Worm (Caenorhabditis elegans): Measurements from ENCODE around the gene C46A5.4.
A peak's percentile ranks its signal among the peaks of the same experiment; 100 is the strongest.

The C46A5.4 gene

DNA sequence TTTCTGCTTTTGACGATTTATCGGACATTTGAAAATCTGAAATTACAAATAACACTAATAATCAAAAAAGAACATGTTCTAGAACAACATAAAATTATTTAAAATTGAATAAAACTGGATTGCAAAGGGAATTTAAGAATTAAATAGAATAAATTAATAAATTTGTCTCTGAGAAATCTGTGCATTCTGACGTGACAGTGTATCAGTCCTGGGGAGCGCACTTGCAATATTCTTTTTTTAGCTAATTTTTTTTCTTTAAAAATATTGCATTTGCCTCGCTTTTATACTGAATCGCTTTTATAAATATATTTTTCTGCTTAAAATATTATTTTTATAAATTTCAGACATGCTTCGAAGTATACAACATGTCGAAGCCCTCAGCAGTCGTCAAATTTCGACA is 47.4 kb downstream of the C46A5.4 start, which contains the start of the genes mrpl-1, emc-6 and mrps-24:
mrpl-1 (minus strand) TSS at position 1 of the 400 bp plus-strand sequence.
emc-6 (minus strand) TSS at position 36 of the 400 bp plus-strand sequence.
mrps-24 (plus strand) TSS at position 345 of the 400 bp plus-strand sequence.
- TF ChIP-seq lin-26 (GFP tag; IDR thresholded peaks at IDR 0.05) (no peak), F23B12.7 (tag; optimal IDR thresholded peaks at IDR 0.05; ENCODE audit: insufficient read depth) (peak; percentile 74), ceh-40 (GFP tag; IDR thresholded peaks at IDR 0.05) (no peak), snpc-3.4 (tag; optimal IDR thresholded peaks at IDR 0.05) (no peak), ztf-28 (GFP tag; IDR thresholded peaks at IDR 0.05) (no peak), mel-28 (tag; optimal IDR thresholded peaks at IDR 0.05; ENCODE audit: borderline replicate concordance) (no peak), lin-40 (tag; optimal IDR thresholded peaks at IDR 0.05) (peak; percentile 16), lsy-27 (tag; optimal IDR thresholded peaks at IDR 0.05; ENCODE audit: borderline replicate concordance, insufficient read depth) (no peak), athp-1 (tag; optimal IDR thresholded peaks at IDR 0.05) (no peak), tbp1 (GFP tag; optimal IDR thresholded peaks at IDR 0.05) (peak; percentile 23), chd-7 (tag; optimal IDR thresholded peaks at IDR 0.05) (no peak), ztf-3 (GFP tag; optimal IDR thresholded peaks at IDR 0.05) (no peak), Y95B8A.8 (GFP tag; IDR thresholded peaks at IDR 0.05) (no peak), let-607 (tag; optimal IDR thresholded peaks at IDR 0.05) (no peak), ekl-4 (GFP tag; IDR thresholded peaks at IDR 0.05) (no peak), attf-5 (GFP tag; optimal IDR thresholded peaks at IDR 0.05) (peak; percentile 73), snpc-1.3 (tag; optimal IDR thresholded peaks at IDR 0.05; ENCODE audit: insufficient read depth) (peak; percentile 72), nhr-90 (tag; optimal IDR thresholded peaks at IDR 0.05) (no peak), attf-6 (GFP tag; IDR thresholded peaks at IDR 0.05) (no peak), T26A5.8 (tag; optimal IDR thresholded peaks at IDR 0.05) (no peak), aptf-2 (GFP tag; conservative IDR thresholded peaks at IDR 0.05) (no peak), nhr-80 (tag; optimal IDR thresholded peaks at IDR 0.05) (no peak), cebp-2 (GFP tag; IDR thresholded peaks at IDR 0.05) (no peak), unc-130 (GFP tag; optimal IDR thresholded peaks at IDR 0.05) (no peak), lin-35 (GFP tag; optimal IDR thresholded peaks at IDR 0.05) (peak in 1 of 3 experiments; percentile 75), hlh-26 (GFP tag; conservative IDR thresholded peaks at IDR 0.05) (no peak), Y53G8AR.9 (GFP tag; conservative IDR thresholded peaks at IDR 0.05) (no peak), hlh-12 (tag; optimal IDR thresholded peaks at IDR 0.05) (no peak), nhr-27 (tag; optimal IDR thresholded peaks at IDR 0.05) (no peak), madf-3 (GFP tag; IDR thresholded peaks at IDR 0.05) (no peak), lsl-1 (GFP tag; optimal IDR thresholded peaks at IDR 0.05) (peak; percentile 20), C17E4.6 (GFP tag; IDR thresholded peaks at IDR 0.05) (no peak), F37B4.10 (GFP tag; IDR thresholded peaks at IDR 0.05) (no peak), ztf-26 (tag; optimal IDR thresholded peaks at IDR 0.05) (no peak), lin-54 (GFP tag; optimal IDR thresholded peaks at IDR 0.05) (peak; percentile 24), egrh-3 (GFP tag; IDR thresholded peaks at IDR 0.05) (no peak), mcd-1 (GFP tag; IDR thresholded peaks at IDR 0.05) (peak; percentile 92), ets-4 (GFP tag; optimal IDR thresholded peaks at IDR 0.05) (no peak), hrde-1 (tag; optimal IDR thresholded peaks at IDR 0.05; ENCODE audit: borderline replicate concordance) (no peak), nfyb-1 (GFP tag; IDR thresholded peaks at IDR 0.05) (no peak), efl-1 (GFP tag; optimal IDR thresholded peaks at IDR 0.05) (peak; percentile 1), C06A6.2 (GFP tag; conservative IDR thresholded peaks at IDR 0.05) (no peak), somi-1 (GFP tag; optimal IDR thresholded peaks at IDR 0.05) (no peak), K11D2.4 (GFP tag; IDR thresholded peaks at IDR 0.05) (no peak), attf-3 (GFP tag; conservative IDR thresholded peaks at IDR 0.05) (peak; percentile 40; the same call in 1 of the 2 replicates), hmg-20 (GFP tag; IDR thresholded peaks at IDR 0.05) (no peak), egl-44 (GFP tag; IDR thresholded peaks at IDR 0.05) (no peak), ZK185.1 (tag; optimal IDR thresholded peaks at IDR 0.05; ENCODE audit: poor library complexity, severe bottlenecking) (peak; percentile 25), sea-2 (GFP tag; IDR thresholded peaks at IDR 0.05) (no peak)
